Worm (Caenorhabditis elegans): Measurements from ENCODE around the gene W01D2.1.

- no peak for TF ChIP-seq W03F9.2 (tag; optimal IDR thresholded peaks at IDR 0.05)
- no peak for TF ChIP-seq him-1 (tag; optimal IDR thresholded peaks at IDR 0.05)
- TF ChIP-seq dao-5 (tag; optimal IDR thresholded peaks at IDR 0.05): no peak
Measured at ce11 chrII:14772113-14772512, 43.2 kb upstream of the W01D2.1 start.
